Worm (Caenorhabditis elegans): ENCODE data around the gene algn-1.

algn-1 gene

DNA sequence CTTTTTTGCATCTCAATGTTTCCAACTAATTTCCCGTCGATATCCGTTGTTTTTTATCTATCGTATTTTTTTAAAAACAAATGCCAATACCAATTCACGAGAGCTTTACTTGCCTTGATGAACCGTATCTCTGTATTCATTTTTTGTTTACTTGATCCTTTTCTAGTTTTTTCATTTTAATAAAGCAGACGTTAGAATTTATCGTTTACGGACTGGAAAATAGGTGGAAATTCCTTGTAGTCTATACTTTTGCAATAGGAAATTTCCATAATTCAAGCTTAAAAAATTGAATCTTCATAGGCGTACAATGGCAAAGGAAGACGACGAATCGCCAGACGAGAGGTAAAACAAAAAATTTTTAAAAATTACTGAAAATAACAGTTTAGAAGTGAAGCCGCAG, at the start of gene algn-1:
TSS of gene algn-1 (plus strand) at position 301 of the 400 bp plus-strand sequence.
- TF ChIP-seq tbx-37 (GFP tag; conservative IDR thresholded peaks at IDR 0.05) (no peak), hmbx-1 (tag; optimal IDR thresholded peaks at IDR 0.05) (no peak), pes-1 (GFP tag; IDR thresholded peaks at IDR 0.05) (no peak), hnd-1 (tag; optimal IDR thresholded peaks at IDR 0.05) (no peak), B0310.2 (tag; optimal IDR thresholded peaks at IDR 0.05) (no peak), hmg-4 (GFP tag; optimal IDR thresholded peaks at IDR 0.05) (no peak)

DNA sequence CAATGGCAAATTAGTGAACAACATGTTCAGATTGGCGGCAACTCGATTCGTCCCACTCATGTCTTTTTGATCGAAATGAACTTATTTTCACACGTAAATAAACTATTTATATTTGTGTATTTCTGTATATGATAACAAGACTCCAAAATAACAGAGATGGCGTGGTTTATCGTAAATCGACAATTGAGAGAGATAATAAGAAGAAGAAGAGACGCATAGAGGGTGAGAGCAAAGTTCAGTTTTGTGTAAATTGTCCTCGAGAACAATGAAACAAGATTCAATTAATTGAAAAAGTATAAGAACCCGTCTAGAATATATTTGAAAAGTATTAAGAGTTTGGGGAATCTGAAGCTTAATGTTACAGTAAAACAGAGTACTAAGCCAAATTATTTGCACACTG, 48.5 kb upstream of the algn-1 start:
- TF ChIP-seq B0310.2 (tag; optimal IDR thresholded peaks at IDR 0.05) (no peak), scrt-1 (GFP tag; IDR thresholded peaks at IDR 0.05) (no peak), hmg-4 (GFP tag; optimal IDR thresholded peaks at IDR 0.05) (no peak), tra-4 (tag; optimal IDR thresholded peaks at IDR 0.05) (no peak), F13C5.2 (tag; optimal IDR thresholded peaks at IDR 0.05) (no peak), pes-1 (GFP tag; IDR thresholded peaks at IDR 0.05) (no peak), tbx-11 (GFP tag; IDR thresholded peaks at IDR 0.05) (no peak)

DNA sequence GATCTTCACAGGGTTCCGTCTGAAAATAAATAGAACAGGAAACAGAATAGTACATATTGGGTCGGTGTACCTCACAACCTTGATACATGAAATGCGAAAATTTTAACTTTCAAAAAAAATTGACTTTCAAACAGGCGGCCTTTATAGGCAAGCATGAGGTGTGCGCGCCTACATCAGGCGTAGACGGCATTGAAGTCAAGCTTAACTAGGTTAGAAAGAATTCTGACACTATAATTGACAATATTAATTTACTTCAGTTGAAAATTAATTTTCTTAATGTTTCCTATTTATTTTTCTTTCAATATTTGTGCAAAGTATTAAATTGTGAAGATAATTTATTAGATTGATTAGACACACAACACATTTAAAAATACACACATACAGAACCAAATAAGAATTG, 48.0 kb upstream of the algn-1 start, which contains the start of gene C05D11.5:
TSS of gene C05D11.5 (minus strand) at position 101 of the 400 bp plus-strand sequence.
- no peak for TF ChIP-seq flt-1 (GFP tag; IDR thresholded peaks at IDR 0.05)
- no peak for TF ChIP-seq hmg-4 (GFP tag; optimal IDR thresholded peaks at IDR 0.05)
- TF ChIP-seq scrt-1 (GFP tag; IDR thresholded peaks at IDR 0.05): no peak
- no peak for TF ChIP-seq ceh-36 (tag; optimal IDR thresholded peaks at IDR 0.05)
- TF ChIP-seq tbx-11 (GFP tag; IDR thresholded peaks at IDR 0.05): no peak
- no peak for TF ChIP-seq ama-1 (optimal IDR thresholded peaks at IDR 0.05)
- TF ChIP-seq sea-1 (GFP tag; conservative IDR thresholded peaks at IDR 0.05): no peak
- no peak for TF ChIP-seq aly-1 (tag; optimal IDR thresholded peaks at IDR 0.05)
- no peak for TF ChIP-seq B0310.2 (tag; optimal IDR thresholded peaks at IDR 0.05)
- TF ChIP-seq tra-4 (tag; optimal IDR thresholded peaks at IDR 0.05): no peak

DNA sequence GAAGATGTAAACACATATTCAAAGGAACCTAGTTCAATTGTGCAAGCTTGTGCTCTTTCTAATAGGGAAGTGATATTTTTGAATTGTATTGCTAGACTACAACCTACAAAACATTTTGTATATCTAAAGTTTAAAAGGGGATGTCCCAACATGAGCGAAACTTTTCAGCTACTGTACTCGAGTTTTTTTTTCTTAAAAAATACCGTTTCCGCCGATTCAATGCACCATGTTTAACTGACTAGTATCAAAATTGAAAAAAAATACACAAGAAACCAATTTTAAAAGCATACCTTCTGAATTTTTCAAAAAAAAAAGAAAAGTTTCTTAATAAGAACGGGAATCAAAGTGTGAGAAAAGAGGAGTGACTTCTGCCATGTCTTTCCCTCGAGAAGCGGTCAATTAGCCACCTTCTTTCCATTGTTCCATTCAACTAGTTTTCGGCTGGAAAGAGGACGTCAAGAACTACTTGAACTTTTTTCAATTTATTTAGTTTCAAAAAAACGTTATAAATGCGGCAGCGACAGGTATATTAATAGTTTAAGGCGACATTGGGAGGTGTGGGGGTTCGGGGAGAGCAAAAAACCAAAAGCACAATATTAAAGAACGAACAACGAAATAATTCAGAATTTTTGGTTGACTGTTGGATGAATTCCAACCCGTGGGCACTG, 44.5 kb upstream of the algn-1 start, which contains the start of gene nas-4:
TSS of gene nas-4 (minus strand) at position 351 of the 668 bp plus-strand sequence.
- TF ChIP-seq hmbx-1 (tag; optimal IDR thresholded peaks at IDR 0.05): no peak
- no peak for TF ChIP-seq F13C5.2 (tag; optimal IDR thresholded peaks at IDR 0.05)
- TF ChIP-seq tbx-37 (GFP tag; conservative IDR thresholded peaks at IDR 0.05): no peak
- TF ChIP-seq flt-1 (GFP tag; IDR thresholded peaks at IDR 0.05): no peak
- TF ChIP-seq scrt-1 (GFP tag; IDR thresholded peaks at IDR 0.05): no peak
- TF ChIP-seq sea-1 (GFP tag; conservative IDR thresholded peaks at IDR 0.05): no peak
- no peak for TF ChIP-seq ceh-36 (tag; optimal IDR thresholded peaks at IDR 0.05)
- TF ChIP-seq tbx-11 (GFP tag; IDR thresholded peaks at IDR 0.05): no peak
- no peak for TF ChIP-seq tra-4 (tag; optimal IDR thresholded peaks at IDR 0.05)
- no peak for TF ChIP-seq aly-1 (tag; optimal IDR thresholded peaks at IDR 0.05)
- no peak for TF ChIP-seq ceh-13 (GFP tag; optimal IDR thresholded peaks at IDR 0.05)
- TF ChIP-seq ama-1 (optimal IDR thresholded peaks at IDR 0.05): no peak
- TF ChIP-seq pes-1 (GFP tag; IDR thresholded peaks at IDR 0.05): no peak
- no peak for TF ChIP-seq ets-7 (tag; optimal IDR thresholded peaks at IDR 0.05)
- no peak for TF ChIP-seq hnd-1 (tag; optimal IDR thresholded peaks at IDR 0.05)
- TF ChIP-seq B0310.2 (tag; optimal IDR thresholded peaks at IDR 0.05): no peak
- no peak for TF ChIP-seq hmg-4 (GFP tag; optimal IDR thresholded peaks at IDR 0.05)

DNA sequence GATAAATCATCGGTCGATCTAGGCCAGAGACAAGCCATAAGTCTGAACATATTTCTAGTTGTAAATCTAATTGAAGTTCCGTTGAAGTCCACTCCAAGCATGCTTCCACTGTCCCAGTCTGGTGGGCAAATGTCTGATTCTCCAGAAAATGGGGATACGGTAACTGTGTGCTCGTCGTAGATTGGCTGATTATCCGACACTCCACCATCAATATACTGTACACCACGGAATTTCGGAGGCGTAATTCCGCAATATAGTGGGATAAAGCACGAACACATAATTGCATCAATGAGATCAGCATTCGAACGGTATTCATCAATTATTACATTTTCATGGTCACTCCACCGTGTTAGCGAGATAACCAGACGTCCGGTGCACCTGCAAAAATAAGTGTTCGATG, 41.7 kb upstream of the algn-1 start:
- TF ChIP-seq tbx-11 (GFP tag; IDR thresholded peaks at IDR 0.05) (no peak), sea-1 (GFP tag; conservative IDR thresholded peaks at IDR 0.05) (no peak), tra-4 (tag; optimal IDR thresholded peaks at IDR 0.05) (no peak), hnd-1 (tag; optimal IDR thresholded peaks at IDR 0.05) (no peak), ceh-36 (tag; optimal IDR thresholded peaks at IDR 0.05) (no peak), hmg-4 (GFP tag; optimal IDR thresholded peaks at IDR 0.05) (no peak), F13C5.2 (tag; optimal IDR thresholded peaks at IDR 0.05) (no peak), ceh-13 (GFP tag; optimal IDR thresholded peaks at IDR 0.05) (no peak)

DNA sequence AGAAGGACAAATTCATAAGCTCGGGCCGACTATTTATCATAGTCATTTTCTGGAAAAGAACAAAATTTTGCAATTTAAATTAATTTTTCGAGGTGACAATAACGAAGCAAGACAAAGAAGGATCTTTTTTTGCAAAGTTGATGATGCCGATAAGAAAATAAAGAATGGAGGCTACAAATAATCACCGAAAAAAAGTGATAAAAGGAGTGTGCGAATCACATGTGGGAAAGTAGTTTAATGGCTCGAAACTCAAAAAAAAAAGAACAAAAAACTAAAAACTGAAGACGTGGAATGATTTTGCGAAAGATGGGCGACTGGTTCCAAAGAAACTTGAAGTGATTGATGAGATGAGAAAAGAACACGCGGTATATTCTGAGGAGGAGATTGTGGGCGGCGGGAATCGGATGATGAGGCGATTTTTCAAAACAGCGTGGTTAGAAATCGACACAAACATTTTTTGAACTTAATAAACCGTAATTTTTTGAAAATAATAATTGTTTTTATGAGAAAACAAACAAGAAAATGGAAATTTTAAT, 40.4 kb upstream of the algn-1 start, which contains the start of gene atgl-1:
TSS of gene atgl-1 (minus strand) at position 51 of the 536 bp plus-strand sequence.
- no peak for TF ChIP-seq hmbx-1 (tag; optimal IDR thresholded peaks at IDR 0.05)
- TF ChIP-seq ceh-36 (tag; optimal IDR thresholded peaks at IDR 0.05): no peak
- TF ChIP-seq sea-1 (GFP tag; conservative IDR thresholded peaks at IDR 0.05): no peak
- no peak for TF ChIP-seq scrt-1 (GFP tag; IDR thresholded peaks at IDR 0.05)
- TF ChIP-seq tbx-37 (GFP tag; conservative IDR thresholded peaks at IDR 0.05): no peak
- TF ChIP-seq hmg-4 (GFP tag; optimal IDR thresholded peaks at IDR 0.05): no peak
- TF ChIP-seq B0310.2 (tag; optimal IDR thresholded peaks at IDR 0.05): no peak
- TF ChIP-seq ama-1 (optimal IDR thresholded peaks at IDR 0.05): no peak
- no peak for TF ChIP-seq pes-1 (GFP tag; IDR thresholded peaks at IDR 0.05)
- TF ChIP-seq F13C5.2 (tag; optimal IDR thresholded peaks at IDR 0.05): no peak
- no peak for TF ChIP-seq flt-1 (GFP tag; IDR thresholded peaks at IDR 0.05)
- no peak for TF ChIP-seq hnd-1 (tag; optimal IDR thresholded peaks at IDR 0.05)
- no peak for TF ChIP-seq ets-7 (tag; optimal IDR thresholded peaks at IDR 0.05)
- no peak for TF ChIP-seq tra-4 (tag; optimal IDR thresholded peaks at IDR 0.05)
- TF ChIP-seq ceh-13 (GFP tag; optimal IDR thresholded peaks at IDR 0.05): no peak
- TF ChIP-seq aly-1 (tag; optimal IDR thresholded peaks at IDR 0.05): no peak
- TF ChIP-seq tbx-11 (GFP tag; IDR thresholded peaks at IDR 0.05): no peak

DNA sequence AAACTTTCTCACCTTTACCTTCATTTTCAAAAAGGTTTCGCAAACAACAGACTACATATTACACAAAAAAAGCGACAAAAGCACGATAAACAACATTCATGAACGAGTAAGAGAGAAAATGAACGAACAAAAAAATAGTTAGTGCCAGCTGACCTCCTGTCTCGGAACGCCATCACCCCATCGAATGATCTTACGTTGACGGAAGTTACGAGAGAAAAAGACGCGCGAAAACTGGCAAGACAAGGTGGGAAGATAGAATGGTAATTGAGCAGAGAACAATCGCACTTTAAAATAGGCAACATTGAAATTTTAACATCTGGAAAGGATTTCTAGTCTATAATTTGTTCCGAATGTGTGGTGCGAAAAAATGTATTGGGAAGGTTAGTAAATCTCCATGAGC, 39.7 kb upstream of the algn-1 start:
- no peak for TF ChIP-seq hmg-4 (GFP tag; optimal IDR thresholded peaks at IDR 0.05)
- no peak for TF ChIP-seq ceh-36 (tag; optimal IDR thresholded peaks at IDR 0.05)

DNA sequence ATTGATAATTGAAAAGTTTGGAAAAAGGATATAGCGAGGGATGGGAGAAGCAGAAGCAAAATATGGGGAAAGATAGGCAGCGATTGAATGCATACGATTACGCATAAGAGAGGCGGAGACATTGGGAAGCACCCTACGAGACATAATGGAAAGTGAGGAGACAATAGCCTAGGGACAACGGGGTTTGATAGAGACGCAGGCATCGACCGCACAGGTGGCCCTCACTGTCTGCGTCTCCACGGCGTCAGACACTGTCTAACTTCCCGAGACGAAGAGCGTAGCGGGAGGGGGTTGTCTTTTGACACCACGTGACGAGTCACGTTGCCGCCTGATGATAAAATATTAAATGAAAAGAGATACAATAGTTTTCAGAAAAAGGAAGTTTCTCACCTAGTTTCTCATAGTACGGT, 38.9 kb upstream of the algn-1 start:
- no peak for TF ChIP-seq hnd-1 (tag; optimal IDR thresholded peaks at IDR 0.05)
- no peak for TF ChIP-seq hmg-4 (GFP tag; optimal IDR thresholded peaks at IDR 0.05)
- no peak for TF ChIP-seq pes-1 (GFP tag; IDR thresholded peaks at IDR 0.05)
- no peak for TF ChIP-seq tbx-11 (GFP tag; IDR thresholded peaks at IDR 0.05)
- TF ChIP-seq ceh-36 (tag; optimal IDR thresholded peaks at IDR 0.05): no peak
- TF ChIP-seq scrt-1 (GFP tag; IDR thresholded peaks at IDR 0.05): no peak
- no peak for TF ChIP-seq ama-1 (optimal IDR thresholded peaks at IDR 0.05)
- no peak for TF ChIP-seq tra-4 (tag; optimal IDR thresholded peaks at IDR 0.05)
- TF ChIP-seq F13C5.2 (tag; optimal IDR thresholded peaks at IDR 0.05): no peak
- no peak for TF ChIP-seq tbx-37 (GFP tag; conservative IDR thresholded peaks at IDR 0.05)
- TF ChIP-seq hmbx-1 (tag; optimal IDR thresholded peaks at IDR 0.05): no peak
- no peak for TF ChIP-seq ceh-13 (GFP tag; optimal IDR thresholded peaks at IDR 0.05)
- TF ChIP-seq sea-1 (GFP tag; conservative IDR thresholded peaks at IDR 0.05): no peak
- no peak for TF ChIP-seq aly-1 (tag; optimal IDR thresholded peaks at IDR 0.05)
- TF ChIP-seq flt-1 (GFP tag; IDR thresholded peaks at IDR 0.05): no peak
- no peak for TF ChIP-seq B0310.2 (tag; optimal IDR thresholded peaks at IDR 0.05)
- TF ChIP-seq ets-7 (tag; optimal IDR thresholded peaks at IDR 0.05): no peak

All from whole organism, early embryonic.